Worm (Caenorhabditis elegans): ENCODE data around the gene F36H5.10.

The F36H5.10 gene

DNA sequence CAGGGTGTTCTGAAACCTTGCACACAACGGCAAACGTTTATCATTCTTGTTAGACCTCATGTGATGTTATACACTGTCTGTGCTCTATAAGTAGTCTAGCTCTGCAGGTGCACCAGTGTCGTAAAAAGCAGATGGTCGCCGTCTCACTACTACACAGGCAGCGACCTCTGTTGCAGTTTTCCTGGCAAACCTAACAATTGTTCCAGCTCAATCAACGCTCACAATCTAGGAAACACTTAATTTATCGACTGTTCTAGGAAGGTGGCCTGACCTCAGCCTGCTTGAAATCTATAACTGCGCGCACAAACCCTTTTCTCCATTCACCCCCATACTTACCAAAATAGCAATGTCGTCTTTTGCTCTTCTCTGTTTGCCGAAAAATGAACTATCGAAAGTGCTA, 32.8 kb upstream of the F36H5.10 start, which contains the start of gene fbxb-11:
Gene fbxb-11 (plus strand): TSS at position 301 of the 400 bp plus-strand sequence.
- TF ChIP-seq snpc-4 (tag; optimal IDR thresholded peaks at IDR 0.05) (no peak), ceh-39 (tag; optimal IDR thresholded peaks at IDR 0.05) (no peak), ces-1 (GFP tag; optimal IDR thresholded peaks at IDR 0.05) (no peak)

DNA sequence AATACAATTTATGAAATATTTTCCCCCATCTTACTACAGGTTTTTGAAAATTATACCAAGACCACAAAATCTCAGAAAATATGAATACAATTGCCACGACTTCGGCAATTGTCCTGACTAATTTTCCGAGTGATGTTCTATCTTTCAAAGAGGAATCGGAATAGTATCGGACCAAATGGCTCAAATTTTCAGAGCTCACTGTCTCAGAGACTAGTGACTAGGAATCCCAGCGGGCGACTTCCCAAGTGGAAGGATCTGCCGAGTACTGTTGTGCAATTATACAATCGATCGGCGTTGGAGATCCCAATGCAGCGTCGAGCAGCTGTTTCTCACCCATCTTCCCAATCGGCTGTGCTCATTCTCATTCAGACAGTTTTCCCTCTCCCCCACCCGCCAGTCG, 31.4 kb upstream of the F36H5.10 start, which contains the start of gene F45C12.17:
Gene F45C12.17 (plus strand): TSS at position 377 of the 400 bp plus-strand sequence.
- TF ChIP-seq ceh-39 (tag; optimal IDR thresholded peaks at IDR 0.05) = peak; percentile 12
- no peak for TF ChIP-seq ces-1 (GFP tag; optimal IDR thresholded peaks at IDR 0.05)

DNA sequence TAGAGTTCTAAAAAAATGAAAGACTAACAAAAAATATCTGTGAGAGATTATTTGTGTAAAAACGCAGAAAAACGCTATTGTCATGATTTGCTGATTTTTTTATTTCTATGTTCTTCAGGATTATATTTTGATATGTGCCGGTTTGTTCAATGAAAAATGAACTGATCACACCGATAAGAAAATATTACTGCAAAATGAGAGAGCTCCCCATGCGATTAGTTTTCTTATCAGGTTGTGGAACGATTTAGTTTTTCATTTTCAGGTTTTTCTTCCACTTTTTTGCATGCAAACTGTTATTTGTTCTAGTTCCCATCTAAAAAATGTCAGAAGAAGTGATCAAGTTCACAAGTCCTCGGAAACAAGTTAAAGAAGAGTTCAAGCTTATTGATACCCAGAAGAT, 28.9 kb upstream of the F36H5.10 start, which contains the start of gene btb-9:
Gene btb-9 (plus strand): TSS at position 254 of the 400 bp plus-strand sequence.
- TF ChIP-seq elt-3 (tag; optimal IDR thresholded peaks at IDR 0.05) (no peak), pha-4 (tag; optimal IDR thresholded peaks at IDR 0.05) (no peak), mls-2 (tag; optimal IDR thresholded peaks at IDR 0.05) (no peak), nhr-237 (tag; optimal IDR thresholded peaks at IDR 0.05) (no peak), tbx-8 (GFP tag; optimal IDR thresholded peaks at IDR 0.05) (no peak), ztf-11 (tag; optimal IDR thresholded peaks at IDR 0.05) (no peak), hlh-1 (tag; optimal IDR thresholded peaks at IDR 0.05) (no peak), mab-5 (tag; optimal IDR thresholded peaks at IDR 0.05) (no peak), snpc-4 (tag; optimal IDR thresholded peaks at IDR 0.05) (no peak), lin-32 (GFP tag; optimal IDR thresholded peaks at IDR 0.05) (no peak), blmp-1 (tag; optimal IDR thresholded peaks at IDR 0.05) (no peak), zip-8 (tag; optimal IDR thresholded peaks at IDR 0.05) (no peak), mep-1 (tag; optimal IDR thresholded peaks at IDR 0.05) (no peak), ceh-43 (GFP tag; optimal IDR thresholded peaks at IDR 0.05) (no peak), M03D4.4 (tag; optimal IDR thresholded peaks at IDR 0.05) (no peak), ces-1 (GFP tag; optimal IDR thresholded peaks at IDR 0.05) (no peak), ceh-39 (tag; optimal IDR thresholded peaks at IDR 0.05) (no peak), bed-3 (GFP tag; optimal IDR thresholded peaks at IDR 0.05) (no peak), unc-62 (GFP tag; optimal IDR thresholded peaks at IDR 0.05) (no peak), nhr-2 (tag; optimal IDR thresholded peaks at IDR 0.05) (no peak)

DNA sequence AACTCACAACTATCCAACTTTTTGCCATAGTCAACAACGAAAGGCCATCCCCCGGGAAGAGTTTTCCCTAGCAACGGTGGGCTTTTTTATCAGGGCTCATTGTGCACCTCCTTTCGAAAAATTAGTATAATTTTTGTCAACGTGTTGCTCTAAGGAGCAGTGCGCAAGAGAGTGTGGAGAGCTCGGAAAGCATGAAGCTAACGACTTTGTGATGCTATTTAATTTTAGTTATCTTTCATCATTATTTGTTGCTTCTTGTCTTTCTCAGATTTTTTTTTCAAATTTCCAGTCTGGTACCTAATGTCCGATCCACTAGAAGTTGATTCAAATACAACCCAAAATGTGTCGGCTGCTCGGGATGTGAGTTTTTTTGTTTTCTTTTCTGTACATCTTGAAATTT, 27.0 kb upstream of the F36H5.10 start, which contains the start of gene ceh-81:
Gene ceh-81 (plus strand): TSS at position 301 of the 400 bp plus-strand sequence.
- TF ChIP-seq lsy-2 (tag; optimal IDR thresholded peaks at IDR 0.05) = no peak

DNA sequence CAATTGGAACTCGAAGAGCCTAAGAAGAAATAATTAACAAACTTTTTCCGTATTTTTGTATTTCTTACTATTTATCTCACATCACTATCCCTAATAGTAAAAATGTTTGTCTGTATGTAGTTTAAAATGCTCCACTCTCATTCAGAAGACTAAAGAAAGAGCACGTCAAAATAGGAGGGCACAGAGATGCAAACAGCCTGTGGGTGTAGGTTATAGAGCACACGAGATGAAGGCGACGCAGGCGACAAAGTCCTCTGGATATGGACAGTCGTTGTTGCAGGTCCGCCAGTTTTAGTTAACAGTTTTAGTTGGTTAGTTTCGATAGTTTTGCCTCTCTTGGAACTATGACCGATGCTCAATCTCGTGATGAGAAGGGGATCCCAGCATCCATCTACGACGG, 25.2 kb upstream of the F36H5.10 start, which contains the start of gene ceh-82:
Gene ceh-82 (plus strand): TSS at position 301 of the 400 bp plus-strand sequence.
- no peak for TF ChIP-seq sem-2 (GFP tag; optimal IDR thresholded peaks at IDR 0.05)
- no peak for TF ChIP-seq elt-3 (tag; optimal IDR thresholded peaks at IDR 0.05)
- TF ChIP-seq nhr-12 (tag; optimal IDR thresholded peaks at IDR 0.05) = no peak
- TF ChIP-seq elt-1 (tag; optimal IDR thresholded peaks at IDR 0.05; ENCODE audit: borderline replicate concordance, insufficient read depth) = no peak
- TF ChIP-seq mep-1 (tag; optimal IDR thresholded peaks at IDR 0.05) = no peak

DNA sequence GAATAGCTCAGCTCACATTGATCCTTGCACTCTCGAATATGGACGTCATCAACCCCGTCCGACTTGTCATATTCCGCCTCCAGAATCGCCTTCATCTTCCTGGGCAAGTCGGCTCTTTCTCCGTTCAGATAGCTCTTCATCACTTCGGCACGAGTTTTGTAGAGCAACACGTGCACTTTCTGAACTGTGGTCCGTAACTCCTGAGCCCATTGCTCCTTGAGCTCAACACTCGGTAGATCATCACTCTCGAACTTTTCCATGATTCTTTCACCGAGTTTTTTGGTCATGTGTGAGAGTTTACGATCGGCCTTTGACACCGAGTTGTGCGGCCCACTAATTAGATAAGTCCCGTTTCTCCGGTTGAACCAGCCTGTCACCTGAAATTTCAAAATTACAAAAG, 22.0 kb upstream of the F36H5.10 start:
- TF ChIP-seq nhr-76 (tag; optimal IDR thresholded peaks at IDR 0.05) (no peak), lin-32 (GFP tag; optimal IDR thresholded peaks at IDR 0.05) (no peak), nhr-237 (tag; optimal IDR thresholded peaks at IDR 0.05) (no peak), nhr-12 (tag; optimal IDR thresholded peaks at IDR 0.05) (no peak), unc-39 (tag; optimal IDR thresholded peaks at IDR 0.05) (no peak), elt-1 (tag; optimal IDR thresholded peaks at IDR 0.05; ENCODE audit: borderline replicate concordance, insufficient read depth) (no peak), pha-4 (tag; optimal IDR thresholded peaks at IDR 0.05) (no peak), lin-13 (tag; optimal IDR thresholded peaks at IDR 0.05) (no peak), ces-1 (GFP tag; optimal IDR thresholded peaks at IDR 0.05) (no peak), nhr-2 (tag; optimal IDR thresholded peaks at IDR 0.05) (no peak), sptf-1 (tag; optimal IDR thresholded peaks at IDR 0.05) (no peak), tbx-8 (GFP tag; optimal IDR thresholded peaks at IDR 0.05) (no peak), sem-2 (GFP tag; optimal IDR thresholded peaks at IDR 0.05) (no peak)

DNA sequence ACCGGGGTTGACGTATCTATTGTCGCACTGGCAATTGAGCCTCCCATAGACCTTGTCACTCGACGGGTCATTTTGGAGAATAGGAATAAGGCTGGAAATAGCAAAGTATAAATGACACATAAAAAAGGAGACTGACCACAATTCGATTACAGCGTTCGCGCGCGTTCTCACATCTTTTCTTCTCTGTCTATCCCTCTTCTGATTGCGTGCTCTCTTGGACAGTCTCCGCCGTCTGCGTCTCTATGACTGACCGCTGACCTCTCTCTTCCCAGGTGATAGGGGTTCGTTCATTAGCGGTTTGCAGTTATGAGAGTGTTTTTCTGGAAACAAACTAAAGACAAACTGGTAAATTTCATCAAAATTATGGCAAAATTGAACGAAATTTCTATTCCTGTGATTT, 20.8 kb upstream of the F36H5.10 start, which contains the start of gene ceh-83:
Gene ceh-83 (minus strand): TSS at position 181 of the 400 bp plus-strand sequence.
- no peak for TF ChIP-seq nhr-12 (tag; optimal IDR thresholded peaks at IDR 0.05)
- TF ChIP-seq sem-2 (GFP tag; optimal IDR thresholded peaks at IDR 0.05) = no peak
- no peak for TF ChIP-seq hlh-1 (tag; optimal IDR thresholded peaks at IDR 0.05)
- TF ChIP-seq drap-1 (GFP tag; optimal IDR thresholded peaks at IDR 0.05) = no peak
- TF ChIP-seq mep-1 (tag; optimal IDR thresholded peaks at IDR 0.05) = no peak
- no peak for TF ChIP-seq lin-32 (GFP tag; optimal IDR thresholded peaks at IDR 0.05)
- no peak for TF ChIP-seq ztf-11 (tag; optimal IDR thresholded peaks at IDR 0.05)

All from whole organism, mixed stage, embryonic.